Fruit fly (Drosophila melanogaster) whole organism, embryonic: ENCODE results near the gene BRWD3.

Experiments
- Atf-2 ChIP-seq: fragments of 200-800 bp; sonication (Bioruptor generic); optimal IDR thresholded peaks from 2 replicates; lab custom pipeline; 2016; ENCODE audit warnings: missing biosample characterization, missing genetic modification characterization
- Atf3 ChIP-seq: fragments of 200-800 bp; sonication (Bioruptor generic); optimal IDR thresholded peaks from 3 replicates; lab custom pipeline; 2016; ENCODE audit warnings: missing biosample characterization, missing genetic modification characterization
- CG10209 ChIP-seq: fragments of 200-800 bp; sonication (Bioruptor generic); optimal IDR thresholded peaks from 3 replicates; lab custom pipeline; 2017; ENCODE audit warnings: missing biosample characterization, mild to moderate bottlenecking, missing genetic modification characterization, missing genetic modification reagents
- CG10543 ChIP-seq: fragments of 200-800 bp; sonication (Bioruptor generic); optimal IDR thresholded peaks from 3 replicates; lab custom pipeline; 2017; ENCODE audit warnings: missing biosample characterization, mild to moderate bottlenecking, missing genetic modification characterization, moderate library complexity
- CG11093 ChIP-seq: fragments of 200-800 bp; sonication (Bioruptor generic); IDR thresholded peaks from 3 replicates; pipeline ENCODE4 v1.3.6; 2022; ENCODE audit warnings: missing biosample characterization, missing genetic modification characterization
- CG11695 ChIP-seq: fragments of 200-800 bp; sonication (Bioruptor generic); IDR thresholded peaks from 3 replicates; pipeline ENCODE4 v1.3.6; 2022; ENCODE audit warnings: missing biosample characterization, missing genetic modification characterization
- CG12942 ChIP-seq: fragments of 200-800 bp; sonication (Bioruptor generic); optimal IDR thresholded peaks from 3 replicates; lab custom pipeline; 2016; ENCODE audit warnings: missing biosample characterization, missing genetic modification characterization
- CG13123 ChIP-seq: fragments of 200-800 bp; sonication (Bioruptor generic); optimal IDR thresholded peaks from 2 replicates; lab custom pipeline; 2016; ENCODE audit warnings: missing biosample characterization, missing genetic modification characterization
- CG2116 ChIP-seq: fragments of 200-800 bp; sonication (Bioruptor generic); optimal IDR thresholded peaks from 3 replicates; lab custom pipeline; 2018; ENCODE audit warnings: missing biosample characterization, mild to moderate bottlenecking, missing genetic modification characterization
- CG2202 ChIP-seq: fragments of 200-800 bp; sonication (Bioruptor generic); optimal IDR thresholded peaks from 2 replicates; lab custom pipeline; 2018; ENCODE audit warnings: missing biosample characterization, mild to moderate bottlenecking, missing genetic modification characterization
- CG30431 ChIP-seq: fragments of 200-800 bp; sonication (Bioruptor generic); optimal IDR thresholded peaks from 2 replicates; lab custom pipeline; 2017; ENCODE audit warnings: missing biosample characterization, missing genetic modification characterization
- CG31388 ChIP-seq: fragments of 200-800 bp; sonication (Bioruptor generic); optimal IDR thresholded peaks from 2 replicates; lab custom pipeline; 2016; ENCODE audit warnings: missing biosample characterization, missing genetic modification characterization
- CG3163 ChIP-seq: fragments of 200-800 bp; sonication (Bioruptor generic); optimal IDR thresholded peaks from 3 replicates; lab custom pipeline; 2016; ENCODE audit warnings: missing biosample characterization, missing genetic modification characterization
- CG32772 ChIP-seq: fragments of 200-800 bp; sonication (Bioruptor generic); IDR thresholded peaks from 2 replicates; pipeline ENCODE4 v1.3.6; 2022; ENCODE audit warnings: missing biosample characterization, missing genetic modification characterization
- CG6254 ChIP-seq: fragments of 200-800 bp; sonication (Bioruptor generic); optimal IDR thresholded peaks from 3 replicates; lab custom pipeline; 2017; ENCODE audit warnings: mild to moderate bottlenecking, missing biosample characterization, missing genetic modification reagents, missing genetic modification characterization
- CG6813 ChIP-seq: fragments of 200-800 bp; sonication (Bioruptor generic); optimal IDR thresholded peaks from 2 replicates; lab custom pipeline; 2017; ENCODE audit warnings: missing biosample characterization, missing genetic modification characterization, mild to moderate bottlenecking, moderate library complexity, missing genetic modification reagents
- CG8359 ChIP-seq: fragments of 200-800 bp; sonication (Bioruptor generic); optimal IDR thresholded peaks from 2 replicates; lab custom pipeline; 2017; ENCODE audit warnings: missing biosample characterization, mild to moderate bottlenecking, missing genetic modification characterization, borderline replicate concordance
- CkIIα-i1 ChIP-seq: fragments of 200-800 bp; sonication (Bioruptor generic); IDR thresholded peaks from 2 replicates; pipeline ENCODE4 v1.3.6; 2022; ENCODE audit warnings: missing biosample characterization, missing genetic modification characterization
- E2f2 ChIP-seq: fragments of 200-800 bp; sonication (Bioruptor generic); IDR thresholded peaks from 2 replicates; pipeline ENCODE4 v1.3.6; 2022; ENCODE audit warnings: missing biosample characterization, missing genetic modification characterization
- Fer3 ChIP-seq: fragments of 200-800 bp; sonication (Bioruptor generic); optimal IDR thresholded peaks from 2 replicates; lab custom pipeline; 2018; ENCODE audit warnings: missing biosample characterization, mild to moderate bottlenecking, missing genetic modification characterization, moderate library complexity
- Gsc ChIP-seq: fragments of 200-800 bp; sonication (Bioruptor generic); IDR thresholded peaks from 2 replicates; pipeline ENCODE4 v1.3.6; 2022; ENCODE audit warnings: missing biosample characterization, missing genetic modification characterization
- Hand ChIP-seq: fragments of 200-800 bp; sonication (Bioruptor generic); optimal IDR thresholded peaks from 2 replicates; lab custom pipeline; 2017; ENCODE audit warnings: mild to moderate bottlenecking, missing biosample characterization, missing genetic modification reagents, missing genetic modification characterization
- Kr ChIP-seq: fragments of 200-800 bp; sonication (Bioruptor generic); optimal IDR thresholded peaks from 2 replicates; lab custom pipeline; 2017; ENCODE audit warnings: missing biosample characterization, mild to moderate bottlenecking, missing genetic modification characterization
- MESR4 ChIP-seq: fragments of 200-800 bp; sonication (Bioruptor generic); optimal IDR thresholded peaks from 2 replicates; lab custom pipeline; 2018; ENCODE audit warnings: missing biosample characterization, mild to moderate bottlenecking, missing genetic modification characterization, moderate library complexity
- Myb ChIP-seq: fragments of 200-800 bp; sonication (Bioruptor generic); optimal IDR thresholded peaks from 2 replicates; lab custom pipeline; 2016; ENCODE audit warnings: missing biosample characterization, missing genetic modification characterization
- NC2β ChIP-seq: fragments of 200-800 bp; sonication (Bioruptor generic); optimal IDR thresholded peaks from 2 replicates; lab custom pipeline; 2016; ENCODE audit warnings: missing biosample characterization, missing genetic modification characterization
- Pdp1 ChIP-seq, 2 experiments: fragments of 200-800 bp; sonication (Bioruptor generic); optimal IDR thresholded peaks; 3 replicates each; lab custom pipeline; 2016; ENCODE audit warnings: missing biosample characterization in 2 of 2, missing genetic modification characterization in 2 of 2, mild to moderate bottlenecking in 1 of 2, moderate library complexity in 1 of 2
- Sin3A ChIP-seq: fragments of >200 bp; optimal IDR thresholded peaks from 2 replicates; lab custom pipeline; 2018
- abd-A ChIP-seq: fragments of 200-800 bp; sonication (Bioruptor generic); optimal IDR thresholded peaks from 3 replicates; lab custom pipeline; 2019; ENCODE audit warnings: missing biosample characterization, mild to moderate bottlenecking, missing genetic modification characterization, moderate library complexity
- bbx ChIP-seq: fragments of 200-800 bp; sonication (Bioruptor generic); IDR thresholded peaks from 2 replicates; pipeline ENCODE4 v1.3.6; 2022; ENCODE audit warnings: missing biosample characterization, missing genetic modification characterization; ENCODE audit not compliant: partially characterized antibody
- bcd ChIP-seq: fragments of 200-800 bp; sonication (Bioruptor generic); optimal IDR thresholded peaks from 2 replicates; lab custom pipeline; 2017; ENCODE audit warnings: missing biosample characterization, mild to moderate bottlenecking, missing genetic modification characterization
- bsh ChIP-seq, 2 experiments: fragments of 200-800 bp; sonication (Bioruptor generic); optimal IDR thresholded peaks; 2 replicates each; lab custom pipeline; 2017 to 2018; ENCODE audit warnings: mild to moderate bottlenecking in 2 of 2, missing biosample characterization in 2 of 2, missing genetic modification characterization in 2 of 2, moderate library complexity in 1 of 2
- btn ChIP-seq: fragments of 200-800 bp; sonication (Bioruptor generic); optimal IDR thresholded peaks from 2 replicates; lab custom pipeline; 2016; ENCODE audit warnings: missing biosample characterization, missing genetic modification characterization
- ci ChIP-seq: fragments of 200-800 bp; sonication (Bioruptor generic); IDR thresholded peaks from 3 replicates; pipeline ENCODE4 v1.3.6; 2022; ENCODE audit warnings: missing biosample characterization, missing genetic modification characterization
- crp ChIP-seq, 2 experiments: fragments of 200-800 bp; sonication (Bioruptor generic); optimal IDR thresholded peaks; 2 replicates in 1 of 2; 3 replicates in 1 of 2; lab custom pipeline; 2017; ENCODE audit warnings: missing biosample characterization in 2 of 2, missing genetic modification characterization in 2 of 2, mild to moderate bottlenecking in 1 of 2, moderate library complexity in 1 of 2
- da ChIP-seq: fragments of 200-800 bp; sonication (Bioruptor generic); optimal IDR thresholded peaks from 2 replicates; lab custom pipeline; 2016; ENCODE audit warnings: missing biosample characterization, missing genetic modification characterization
- dysf ChIP-seq: fragments of 200-800 bp; sonication (Bioruptor generic); IDR thresholded peaks from 3 replicates; pipeline ENCODE4 v1.3.6; 2022; ENCODE audit warnings: missing biosample characterization, missing genetic modification characterization
- ems ChIP-seq: fragments of 200-800 bp; sonication (Bioruptor generic); optimal IDR thresholded peaks from 3 replicates; lab custom pipeline; 2016; ENCODE audit warnings: missing biosample characterization, missing genetic modification characterization
- exex ChIP-seq: fragments of 200-800 bp; sonication (Bioruptor generic); optimal IDR thresholded peaks from 4 replicates; lab custom pipeline; 2018; ENCODE audit warnings: missing biosample characterization, mild to moderate bottlenecking, missing genetic modification characterization, moderate library complexity
- fd64A ChIP-seq: fragments of 200-800 bp; sonication (Bioruptor generic); optimal IDR thresholded peaks from 3 replicates; lab custom pipeline; 2018; ENCODE audit warnings: missing biosample characterization, mild to moderate bottlenecking, missing genetic modification characterization
- ftz-f1 ChIP-seq: fragments of 200-800 bp; sonication (Bioruptor generic); optimal IDR thresholded peaks from 2 replicates; lab custom pipeline; 2016; ENCODE audit warnings: missing biosample characterization, missing genetic modification characterization
- gcm2 ChIP-seq: fragments of 200-800 bp; sonication (Bioruptor generic); optimal IDR thresholded peaks from 2 replicates; lab custom pipeline; 2016; ENCODE audit warnings: missing biosample characterization, missing genetic modification characterization
- gfzf ChIP-seq: fragments of 200-800 bp; sonication (Bioruptor generic); optimal IDR thresholded peaks from 2 replicates; lab custom pipeline; 2016; ENCODE audit warnings: missing biosample characterization, mild to moderate bottlenecking, missing genetic modification characterization, moderate library complexity
- grn ChIP-seq: fragments of 200-800 bp; sonication (Bioruptor generic); optimal IDR thresholded peaks from 3 replicates; lab custom pipeline; 2017; ENCODE audit warnings: missing biosample characterization, missing genetic modification characterization
- hkb ChIP-seq, 2 experiments: fragments of 200-800 bp in 1 of 2; fragments of >200 bp in 1 of 2; sonication (Bioruptor generic) in 1 of 2; IDR thresholded peaks in 1 of 2; optimal IDR thresholded peaks in 1 of 2; 2 replicates each; pipeline versions ENCODE4 v1.3.6 to Lab custom; 2017 to 2022; ENCODE audit warnings: missing biosample characterization in 1 of 2, missing genetic modification characterization in 1 of 2
- lbe ChIP-seq: fragments of 200-800 bp; sonication (Bioruptor generic); optimal IDR thresholded peaks from 2 replicates; lab custom pipeline; 2016; ENCODE audit warnings: missing biosample characterization, mild to moderate bottlenecking, missing genetic modification characterization
- pnt ChIP-seq: fragments of 200-800 bp; sonication (Bioruptor generic); optimal IDR thresholded peaks from 3 replicates; lab custom pipeline; 2016; ENCODE audit warnings: missing biosample characterization, missing genetic modification characterization
- pros ChIP-seq: fragments of 200-800 bp; sonication (Bioruptor generic); optimal IDR thresholded peaks from 3 replicates; lab custom pipeline; 2019; ENCODE audit warnings: missing biosample characterization, mild to moderate bottlenecking, missing genetic modification characterization, moderate library complexity
- trem ChIP-seq: fragments of 200-800 bp; optimal IDR thresholded peaks from 3 replicates; lab custom pipeline; 2019; ENCODE audit warnings: missing biosample characterization, mild to moderate bottlenecking, missing genetic modification characterization, moderate library complexity
- wor ChIP-seq: fragments of 200-800 bp; sonication (Bioruptor generic); IDR thresholded peaks from 2 replicates; pipeline ENCODE4 v1.3.6; 2022; ENCODE audit warnings: missing biosample characterization, missing genetic modification characterization
- zfh1 ChIP-seq: fragments of 200-800 bp; sonication (Bioruptor generic); IDR thresholded peaks from 3 replicates; pipeline ENCODE4 v1.3.6; 2022; ENCODE audit warnings: missing biosample characterization, missing genetic modification characterization

The BRWD3 gene

DNA sequence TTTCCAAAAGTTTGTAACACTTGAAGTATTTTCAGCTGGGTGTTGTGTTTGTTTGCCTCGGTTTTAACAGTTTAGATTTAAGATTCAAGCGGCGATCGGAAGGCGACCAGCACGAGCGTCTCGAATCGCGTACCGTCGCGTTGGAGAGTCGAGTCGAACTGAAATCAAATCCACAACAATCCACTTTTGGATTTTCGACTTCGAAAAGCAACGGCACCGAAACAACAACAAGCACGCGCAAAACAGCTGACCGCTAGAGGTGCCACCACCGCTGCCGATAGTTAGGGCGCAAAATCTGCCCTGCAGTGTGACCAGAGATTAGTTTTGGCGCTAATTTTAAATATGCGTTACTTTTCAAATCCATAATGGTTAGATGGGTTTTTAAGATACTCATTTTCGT lies 47.7 kb upstream of the BRWD3 start, which contains the start of gene jar (continued):
- peak; percentile 22 for TF ChIP-seq exex (tag; lab: Kevin White, UChicago)
- TF ChIP-seq CkIIα-i1 (GFP tag; lab: Robert Waterston, UW) = no peak
- TF ChIP-seq CG31388 = no peak
- peak; percentile 92 to 100 for TF ChIP-seq crp (GFP tag; optimal IDR thresholded peaks at IDR 0.05; lab: Kevin White, UChicago)
- TF ChIP-seq wor (GFP tag; lab: Robert Waterston, UW) = no peak
- TF ChIP-seq dysf = no peak
- no peak for TF ChIP-seq Hand (GFP tag; lab: Kevin White, UChicago)
- no peak for TF ChIP-seq CG32772 (GFP tag; lab: Robert Waterston, UW)
- peak; percentile 71 for TF ChIP-seq grn
- no peak for TF ChIP-seq CG6254 (GFP tag; lab: Kevin White, UChicago)
- TF ChIP-seq CG13123 (GFP tag; lab: Kevin White, UChicago) = peak; percentile 3
- TF ChIP-seq Myb (GFP tag; lab: Kevin White, UChicago) = peak; percentile 99
- TF ChIP-seq gfzf = peak; percentile 65
- peak; percentile 29; the same call in 1 of the 3 replicates for TF ChIP-seq zfh1 (GFP tag; lab: Robert Waterston, UW)
- TF ChIP-seq MESR4 = peak; percentile 31
- no peak for TF ChIP-seq btn
- peak; percentile 47 for TF ChIP-seq CG10209
- peak; percentile 84 for TF ChIP-seq trem (tag; lab: Kevin White, UChicago)
- no peak for TF ChIP-seq Gsc (GFP tag; lab: Robert Waterston, UW)
- no peak for TF ChIP-seq gcm2 (GFP tag; lab: Kevin White, UChicago)
- peak; percentile 1 for TF ChIP-seq Fer3
- peak; percentile 24 for TF ChIP-seq CG2202 (tag; lab: Kevin White, UChicago)
- no peak for TF ChIP-seq CG12942 (GFP tag; lab: Kevin White, UChicago)
- TF ChIP-seq fd64A = peak; percentile 1
- TF ChIP-seq ems (GFP tag; lab: Kevin White, UChicago) = peak; percentile 14
- TF ChIP-seq Pdp1 (GFP tag; optimal IDR thresholded peaks at IDR 0.05; lab: Kevin White, UChicago) = peak in 1 of 2 experiments; percentile 12
- peak; percentile 49 for TF ChIP-seq Sin3A (lab: Kevin White, UChicago)
- no peak for TF ChIP-seq Atf3 (GFP tag; lab: Kevin White, UChicago)
- TF ChIP-seq CG11093 (GFP tag; lab: Robert Waterston, UW) = no peak
- TF ChIP-seq Atf-2 (GFP tag; lab: Kevin White, UChicago) = no peak
- no peak for TF ChIP-seq ftz-f1 (GFP tag; lab: Kevin White, UChicago)
- no peak for TF ChIP-seq CG11695
- TF ChIP-seq bcd = no peak
- peak; percentile 91 for TF ChIP-seq bbx
- TF ChIP-seq ci (GFP tag; lab: Robert Waterston, UW) = peak; percentile 80; the same call in 2 of the 3 replicates
- no peak for TF ChIP-seq bsh (GFP tag; optimal IDR thresholded peaks at IDR 0.05; lab: Kevin White, UChicago)
- no peak for TF ChIP-seq Kr
- no peak for TF ChIP-seq hkb (optimal IDR thresholded peaks at IDR 0.05; lab: Kevin White, UChicago)
- TF ChIP-seq hkb (GFP tag; IDR thresholded peaks at IDR 0.05; lab: Robert Waterston, UW) = peak; percentile 39; the same call in 1 of the 2 replicates
- TF ChIP-seq CG3163 (GFP tag; lab: Kevin White, UChicago) = no peak
- no peak for TF ChIP-seq CG30431
- peak; percentile 32 for TF ChIP-seq NC2β (GFP tag; lab: Kevin White, UChicago)
- TF ChIP-seq E2f2 = peak; percentile 100
- TF ChIP-seq pnt (GFP tag; lab: Kevin White, UChicago) = no peak
- TF ChIP-seq CG8359 (GFP tag; lab: Kevin White, UChicago) = no peak
- peak; percentile 67 for TF ChIP-seq pros
- TF ChIP-seq abd-A (tag; lab: Kevin White, UChicago) = peak; percentile 22
- TF ChIP-seq CG2116 (GFP tag; lab: Kevin White, UChicago) = peak; percentile 83
- TF ChIP-seq da (GFP tag; lab: Kevin White, UChicago) = no peak
- peak; percentile 37 for TF ChIP-seq lbe (GFP tag; lab: Kevin White, UChicago)
- TF ChIP-seq CG6813 (GFP tag; lab: Kevin White, UChicago) = peak; percentile 7
- TF ChIP-seq CG10543 (GFP tag; lab: Kevin White, UChicago) = peak; percentile 71
